Worm (Caenorhabditis elegans) whole organism, mixed stage, embryonic: ENCODE results near the gene ekl-5.

Experiments used
- mab-5 ChIP-seq: fragments of 150-350 bp; optimal IDR thresholded peaks from 2 replicates; lab custom pipeline; 2014; ENCODE audit warnings: missing biosample characterization, missing genetic modification characterization
- snpc-4 ChIP-seq: fragments of 150-350 bp; optimal IDR thresholded peaks from 2 replicates; lab custom pipeline; 2014; ENCODE audit warnings: missing biosample characterization, missing genetic modification characterization

DNA sequence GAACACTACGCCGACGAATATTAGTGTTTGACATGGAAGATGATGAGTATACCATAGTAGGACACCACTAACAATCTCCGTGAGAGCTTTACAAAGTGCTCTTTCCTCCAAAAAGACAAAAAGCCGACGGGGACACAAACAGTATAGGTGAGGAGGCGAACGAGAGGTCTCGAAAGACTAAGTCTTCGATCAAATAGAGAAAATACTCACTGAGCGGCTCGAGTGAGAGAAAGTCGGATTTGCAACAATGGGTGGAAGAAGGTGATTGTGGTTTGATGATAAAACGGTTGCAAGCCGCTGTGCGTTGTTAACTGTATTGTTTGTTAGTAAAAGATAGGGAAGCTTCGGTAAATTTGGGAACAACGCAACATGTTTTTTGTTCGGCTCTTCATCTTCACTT is 34.3 kb downstream of the ekl-5 start, which contains the start of gene hlb-1:
- TF ChIP-seq mab-5 (tag; lab: Kevin White, UChicago): no peak
- no peak for TF ChIP-seq snpc-4 (tag; lab: Kevin White, UChicago)
